Worm (Caenorhabditis elegans): ENCODE measurements around the gene T18D3.5.

T18D3.5 gene

DNA sequence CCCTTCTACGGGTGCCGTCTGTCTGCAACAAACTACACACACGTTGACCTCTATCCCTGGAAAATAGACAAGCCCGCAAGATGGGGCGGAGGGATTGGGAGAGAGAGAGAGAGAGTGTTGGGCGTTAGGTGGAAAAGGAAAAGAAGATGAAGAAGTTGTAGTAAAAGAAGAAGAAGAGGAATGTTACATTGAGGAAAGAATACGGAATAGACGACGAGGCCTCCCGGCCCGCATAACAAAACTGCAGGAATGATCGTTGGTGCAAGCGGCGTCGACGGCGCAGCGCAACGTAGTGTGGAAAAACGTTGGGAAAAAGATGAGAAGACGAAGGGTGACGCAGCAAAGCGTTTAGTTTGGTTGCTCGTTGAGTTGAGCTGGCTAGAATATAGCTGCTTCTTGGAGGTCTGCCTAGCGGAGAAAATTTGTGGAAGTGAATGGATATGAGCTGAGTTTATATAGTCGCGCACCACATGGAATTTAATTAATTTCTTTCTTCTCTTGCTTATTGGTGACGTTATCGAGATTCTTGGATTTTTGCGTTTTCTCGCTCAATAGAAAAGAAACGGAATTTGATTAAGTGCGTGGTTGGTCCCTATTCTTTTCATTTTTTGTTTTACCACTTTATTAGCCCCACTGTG, 46.7 kb downstream of the T18D3.5 start (continued):
- TF ChIP-seq unc-98 (GFP tag; IDR thresholded peaks at IDR 0.05) (no peak), fkh-10 (GFP tag; optimal IDR thresholded peaks at IDR 0.05) (peak; percentile 16), tbx-2 (tag; optimal IDR thresholded peaks at IDR 0.05) (peak; percentile 85), nhr-85 (tag) (peak; percentile 88), fkh-8 (tag; optimal IDR thresholded peaks at IDR 0.05) (peak; percentile 80), egl-13 (tag; optimal IDR thresholded peaks at IDR 0.05) (peak; percentile 48), mep-1 (tag; optimal IDR thresholded peaks at IDR 0.05) (peak; percentile 48), pqm-1 (tag; optimal IDR thresholded peaks at IDR 0.05) (no peak)

ce11 chrX:12511384-12512007, 47.9 kb downstream of the T18D3.5 start:
- no peak for TF ChIP-seq mef-2 (tag; optimal IDR thresholded peaks at IDR 0.05)
- no peak for TF ChIP-seq zip-4 (GFP tag; optimal IDR thresholded peaks at IDR 0.05)
- peak; percentile 47 for TF ChIP-seq nhr-90 (tag; optimal IDR thresholded peaks at IDR 0.05; ENCODE audit: poor library complexity)
- no peak for TF ChIP-seq lsy-2 (tag; optimal IDR thresholded peaks at IDR 0.05)
- TF ChIP-seq nhr-11 (tag; optimal IDR thresholded peaks at IDR 0.05), result no peak
- TF ChIP-seq ceh-63 (GFP tag; optimal IDR thresholded peaks at IDR 0.05), result no peak
- TF ChIP-seq lin-13 (GFP tag; optimal IDR thresholded peaks at IDR 0.05), result no peak
- TF ChIP-seq fkh-8 (tag; optimal IDR thresholded peaks at IDR 0.05), result peak; percentile 20
- TF ChIP-seq C04F5.9 (tag; optimal IDR thresholded peaks at IDR 0.05), result no peak
- TF ChIP-seq dsc-1 (tag; optimal IDR thresholded peaks at IDR 0.05), result no peak
- TF ChIP-seq nhr-76 (tag; optimal IDR thresholded peaks at IDR 0.05), result no peak
- TF ChIP-seq nhr-12 (tag; optimal IDR thresholded peaks at IDR 0.05), result no peak
- TF ChIP-seq efl-1 (optimal IDR thresholded peaks at IDR 0.05), result no peak
- TF ChIP-seq efl-1 (GFP tag; optimal IDR thresholded peaks at IDR 0.05 in 1 of 2), result no peak
- no peak for TF ChIP-seq nhr-28 (tag; optimal IDR thresholded peaks at IDR 0.05)
- TF ChIP-seq elt-3 (tag; optimal IDR thresholded peaks at IDR 0.05), result no peak
- TF ChIP-seq efl-3 (GFP tag; optimal IDR thresholded peaks at IDR 0.05), result peak; percentile 45
- no peak for TF ChIP-seq hlh-4 (tag; optimal IDR thresholded peaks at IDR 0.05)
- TF ChIP-seq lin-39 (tag; optimal IDR thresholded peaks at IDR 0.05), result no peak
- TF ChIP-seq unc-30 (tag; optimal IDR thresholded peaks at IDR 0.05), result no peak
- TF ChIP-seq ztf-4 (tag; optimal IDR thresholded peaks at IDR 0.05), result no peak
- no peak for TF ChIP-seq vab-15 (tag; optimal IDR thresholded peaks at IDR 0.05)
- TF ChIP-seq ets-5 (GFP tag; IDR thresholded peaks at IDR 0.05), result no peak
- no peak for TF ChIP-seq mep-1 (tag; optimal IDR thresholded peaks at IDR 0.05)
- TF ChIP-seq nhr-20 (tag; optimal IDR thresholded peaks at IDR 0.05), result peak; percentile 50
- TF ChIP-seq tlp-1 (tag; optimal IDR thresholded peaks at IDR 0.05), result no peak
- no peak for TF ChIP-seq egl-27 (tag; optimal IDR thresholded peaks at IDR 0.05)
- no peak for TF ChIP-seq unc-130 (tag; optimal IDR thresholded peaks at IDR 0.05)
- TF ChIP-seq lir-3 (tag; optimal IDR thresholded peaks at IDR 0.05; ENCODE audit: poor library complexity), result no peak
- TF ChIP-seq C34B4.2 (tag; optimal IDR thresholded peaks at IDR 0.05), result no peak
- no peak for TF ChIP-seq ceh-82 (tag; optimal IDR thresholded peaks at IDR 0.05)
- TF ChIP-seq nhr-84 (tag; optimal IDR thresholded peaks at IDR 0.05), result no peak
- peak; percentile 97 for TF ChIP-seq nhr-85 (tag)
- no peak for TF ChIP-seq unc-86 (tag; optimal IDR thresholded peaks at IDR 0.05)
- no peak for TF ChIP-seq aly-2 (tag; optimal IDR thresholded peaks at IDR 0.05)
- no peak for TF ChIP-seq lin-15B (tag; optimal IDR thresholded peaks at IDR 0.05)
- TF ChIP-seq lin-14 (GFP tag; optimal IDR thresholded peaks at IDR 0.05), result peak; percentile 74
- no peak for TF ChIP-seq ceh-8 (GFP tag; optimal IDR thresholded peaks at IDR 0.05)
- TF ChIP-seq egl-13 (tag; optimal IDR thresholded peaks at IDR 0.05), result peak; percentile 45
- no peak for TF ChIP-seq lin-35 (GFP tag; optimal IDR thresholded peaks at IDR 0.05)
- TF ChIP-seq elt-2 (tag; optimal IDR thresholded peaks at IDR 0.05), result no peak
- no peak for TF ChIP-seq mab-9 (GFP tag; IDR thresholded peaks at IDR 0.05)
- no peak for TF ChIP-seq nhr-47 (tag; optimal IDR thresholded peaks at IDR 0.05)
- TF ChIP-seq ceh-90 (tag; optimal IDR thresholded peaks at IDR 0.05), result no peak
- TF ChIP-seq sox-4 (tag; optimal IDR thresholded peaks at IDR 0.05), result no peak
- TF ChIP-seq nhr-19 (GFP tag; conservative IDR thresholded peaks at IDR 0.05), result peak; percentile 17; the same call in 1 of the 2 replicates
